Fruit fly (Drosophila melanogaster): ENCODE measurements around the gene Syx1A.

Syx1A gene

DNA sequence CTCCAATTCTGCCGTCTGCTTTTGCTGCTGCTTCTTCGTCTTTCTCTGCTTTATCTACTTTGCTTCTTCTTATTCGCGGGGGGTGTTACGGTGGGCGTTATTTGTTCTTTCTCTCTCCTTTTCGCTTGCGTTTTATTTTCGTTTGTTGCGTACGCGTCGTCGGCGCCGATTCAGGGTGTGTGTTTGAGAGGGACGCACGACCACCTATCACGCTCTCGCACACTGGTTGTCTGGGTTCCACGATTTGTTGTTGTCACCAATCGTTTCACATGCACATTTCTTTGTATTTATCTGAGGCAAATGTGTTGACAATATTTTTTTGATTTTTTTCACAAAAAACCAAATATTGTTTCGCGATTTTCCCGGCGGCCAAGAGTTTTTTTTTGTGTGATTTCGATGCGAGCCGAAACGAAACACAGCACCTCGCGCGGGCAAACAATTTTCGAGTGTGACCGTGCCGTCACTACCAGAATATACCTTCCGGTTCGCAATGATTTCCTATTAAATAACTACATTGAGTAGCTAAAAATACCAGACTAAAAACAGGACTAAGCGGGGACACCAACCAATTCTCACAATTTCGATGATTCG is at the start of gene Syx1A:
Syx1A (minus strand) TSS at position 452 of the 591 bp plus-strand sequence.
- peak; percentile 8 for TF ChIP-seq CG17801 (GFP tag; optimal IDR thresholded peaks at IDR 0.05; ENCODE audit: partially characterized antibody)

DNA sequence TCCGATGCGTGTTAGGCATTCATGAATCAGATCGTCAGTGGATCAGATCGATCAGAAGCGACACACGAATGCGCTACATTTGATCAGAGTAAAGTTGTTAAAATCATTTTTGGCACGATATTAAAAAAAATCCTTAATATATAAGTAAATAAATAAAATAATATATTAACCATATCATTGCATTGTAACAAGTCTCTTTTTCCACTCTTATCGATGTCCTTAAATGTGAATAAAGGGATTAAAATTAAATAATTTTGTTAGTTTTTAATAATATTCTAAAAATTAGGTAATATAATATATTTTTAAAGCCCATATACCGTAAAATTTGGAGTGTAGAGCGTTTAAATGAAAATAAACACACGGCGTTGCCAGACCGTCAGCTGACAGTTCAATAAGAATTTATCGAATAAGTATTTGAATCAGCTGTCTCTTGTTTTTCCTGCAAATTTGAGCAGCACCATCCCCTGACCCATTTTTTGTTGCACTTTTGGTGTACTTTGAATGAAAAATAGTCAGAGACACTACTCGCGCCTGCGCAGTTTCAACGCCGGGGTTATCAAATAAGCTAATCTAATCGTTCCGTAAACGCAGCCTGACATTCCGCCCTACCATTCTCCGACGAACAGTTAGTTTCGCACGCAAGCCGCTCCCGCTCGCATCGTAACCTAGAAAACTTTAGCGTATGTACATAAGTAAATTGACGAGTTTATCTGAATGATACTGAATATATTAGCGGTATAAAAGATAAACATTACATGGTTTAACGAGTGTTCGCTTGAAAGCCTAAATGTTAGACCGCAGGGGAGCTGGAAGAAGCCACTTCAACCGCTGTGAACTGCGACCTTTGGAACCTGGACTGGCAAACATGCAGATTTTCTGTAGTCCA is 46.6 kb upstream of the Syx1A start, which contains the start of the genes p38a and CG6178:
p38a (minus strand) TSS at position 398 of the 886 bp plus-strand sequence.
CG6178 (plus strand) TSS at position 424 of the 886 bp plus-strand sequence.
- TF ChIP-seq CG17801 (GFP tag; optimal IDR thresholded peaks at IDR 0.05; ENCODE audit: partially characterized antibody), result peak; percentile 99

DNA sequence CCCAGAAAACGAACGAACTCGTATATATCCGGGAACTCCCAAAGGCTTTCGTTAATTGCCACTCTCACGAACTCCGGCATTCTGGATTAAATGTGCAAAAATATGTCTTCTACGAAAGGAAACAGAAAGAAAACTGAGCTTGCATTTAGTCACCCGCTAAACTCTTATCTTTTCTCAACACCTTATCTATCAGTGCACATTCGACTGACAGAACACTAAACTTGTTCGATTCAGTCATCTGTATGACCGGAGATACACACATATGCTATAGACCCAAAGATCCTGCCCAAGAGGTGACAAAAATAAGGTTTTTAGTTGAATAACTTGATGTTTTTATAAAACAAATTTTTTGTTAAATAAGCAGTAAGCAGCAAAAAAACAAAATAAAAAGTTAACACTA is 44.5 kb upstream of the Syx1A start, which contains the start of gene p38c:
p38c (minus strand) TSS at position 101 of the 400 bp plus-strand sequence.
- no peak for TF ChIP-seq CG17801 (GFP tag; optimal IDR thresholded peaks at IDR 0.05; ENCODE audit: partially characterized antibody)

DNA sequence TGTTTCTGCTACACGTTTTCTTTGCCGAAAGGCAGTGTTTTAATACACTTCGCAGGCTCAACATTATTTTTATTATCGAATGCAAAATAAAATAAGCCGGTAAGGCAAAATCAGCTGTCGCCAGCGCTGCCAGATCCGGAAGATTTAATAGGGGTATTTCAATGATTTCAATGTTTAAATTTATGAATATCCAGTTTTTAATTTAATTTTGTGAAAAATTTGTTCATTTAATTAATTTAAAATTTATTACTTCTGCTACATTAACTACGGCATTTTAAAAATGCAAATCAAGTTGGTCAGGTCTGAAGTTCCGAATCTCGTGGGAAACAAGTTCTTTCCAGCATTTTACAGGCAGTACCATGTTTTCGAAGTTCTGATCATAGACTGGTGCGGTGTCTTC is 43.3 kb upstream of the Syx1A start, which contains the start of gene Slimp:
Slimp (minus strand) TSS at position 130 of the 400 bp plus-strand sequence.
- peak; percentile 42 for TF ChIP-seq CG17801 (GFP tag; optimal IDR thresholded peaks at IDR 0.05; ENCODE audit: partially characterized antibody)

DNA sequence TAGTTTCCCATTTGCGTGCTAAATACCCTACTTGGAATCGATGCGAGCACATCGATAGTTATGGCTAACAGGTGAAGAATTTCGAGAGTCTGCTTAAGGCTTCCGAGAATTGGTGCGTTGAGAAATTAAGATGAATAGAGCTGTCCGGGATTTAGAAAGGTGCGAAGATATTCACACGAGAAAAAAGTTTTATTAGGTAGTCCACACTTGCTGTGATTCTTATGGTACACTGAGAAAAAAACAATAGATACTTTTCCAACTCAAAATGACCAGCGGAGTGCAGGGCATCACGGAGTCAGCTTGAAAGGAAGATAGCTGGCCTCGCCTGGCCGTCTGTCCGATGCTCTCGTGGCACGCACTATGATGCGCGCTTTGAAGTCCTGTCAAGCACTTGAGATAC is 39.0 kb upstream of the Syx1A start:
- TF ChIP-seq CG17801 (GFP tag; optimal IDR thresholded peaks at IDR 0.05; ENCODE audit: partially characterized antibody), result no peak

DNA sequence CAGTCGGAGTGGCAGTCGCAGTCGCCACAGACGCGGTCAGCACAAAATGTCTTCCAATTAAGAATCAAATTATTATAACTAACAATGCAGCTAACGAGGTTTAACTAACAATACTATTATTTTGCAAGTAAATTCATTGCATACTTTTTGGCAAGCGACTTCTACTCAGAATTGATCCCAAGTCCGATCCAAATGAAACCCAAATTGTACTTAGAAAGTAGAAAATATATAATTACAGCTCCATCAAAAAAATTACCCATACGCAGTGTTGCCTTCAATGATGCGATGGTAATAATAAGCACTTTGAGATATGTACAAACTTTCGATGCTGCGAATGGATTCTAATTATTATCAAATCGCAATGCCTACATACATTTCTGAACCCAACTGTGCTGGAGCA is 38.2 kb upstream of the Syx1A start:
- TF ChIP-seq CG17801 (GFP tag; optimal IDR thresholded peaks at IDR 0.05; ENCODE audit: partially characterized antibody), result no peak

DNA sequence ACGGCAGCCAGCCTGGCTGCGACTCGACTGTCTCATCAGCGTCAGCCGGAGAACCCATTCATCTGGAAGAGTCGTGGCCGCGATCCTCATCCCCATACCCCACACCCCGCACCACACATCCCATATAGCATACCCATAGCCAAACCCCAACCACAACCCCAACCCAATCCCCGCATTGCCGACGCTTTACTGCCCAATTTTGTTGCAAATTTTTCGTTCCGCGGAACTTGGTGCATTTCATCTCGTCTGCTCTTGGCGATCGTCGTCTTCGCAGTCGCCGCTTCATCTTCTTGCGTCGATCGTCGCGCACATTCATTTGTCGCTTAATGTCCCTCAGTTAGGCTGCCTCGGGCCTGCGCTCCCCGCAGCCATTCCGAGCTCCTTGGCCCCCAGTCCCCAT is 37.8 kb upstream of the Syx1A start:
- no peak for TF ChIP-seq CG17801 (GFP tag; optimal IDR thresholded peaks at IDR 0.05; ENCODE audit: partially characterized antibody)

DNA sequence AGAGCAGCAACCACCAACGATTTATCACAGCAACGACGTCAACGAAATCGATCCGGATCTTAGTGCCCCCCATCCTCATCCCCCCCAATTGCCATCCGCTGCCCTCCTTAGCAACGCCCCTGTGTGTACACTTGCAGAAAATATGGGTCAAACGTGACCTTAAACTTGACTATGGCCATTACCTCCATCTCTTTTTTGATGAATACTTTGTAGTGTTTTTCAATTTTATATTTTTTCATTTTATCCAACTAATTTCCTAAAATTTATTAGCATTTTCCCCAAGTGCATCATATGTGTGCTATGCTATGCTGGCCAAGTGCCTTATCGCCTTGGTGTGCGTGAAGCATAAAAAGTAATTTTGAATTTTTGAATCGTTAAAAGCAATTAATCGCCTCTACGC is 37.4 kb upstream of the Syx1A start:
- TF ChIP-seq CG17801 (GFP tag; optimal IDR thresholded peaks at IDR 0.05; ENCODE audit: partially characterized antibody), result no peak

DNA sequence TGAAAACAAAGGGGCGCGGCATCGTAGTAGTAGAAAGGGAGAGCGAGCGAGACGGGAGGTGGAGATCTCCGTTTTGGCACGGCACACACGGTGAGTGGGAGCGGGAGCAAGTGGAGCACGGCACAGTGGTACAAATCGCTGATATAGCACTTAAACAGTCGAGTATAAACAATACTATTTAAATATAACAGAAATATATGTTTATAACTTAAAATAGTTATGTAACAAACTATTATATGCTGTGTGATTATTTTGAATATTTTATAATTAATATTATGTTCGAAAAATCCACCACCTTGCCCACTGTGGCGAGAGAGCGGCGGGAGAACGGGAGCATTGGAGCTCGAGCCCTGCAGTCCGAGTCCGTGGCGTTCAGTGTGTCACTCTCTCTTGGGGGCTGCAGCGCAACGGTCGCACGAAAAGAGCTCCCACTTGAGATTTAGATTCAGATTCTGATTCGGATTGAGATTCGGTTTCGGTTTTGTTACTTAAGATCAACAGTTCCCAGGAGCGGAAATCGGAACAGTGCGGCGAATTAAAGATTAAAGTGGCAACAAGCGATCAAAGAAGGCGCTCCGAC is 35.5 kb upstream of the Syx1A start, which contains the start of gene Kal1:
Kal1 (plus strand) TSS at position 383 of the 580 bp plus-strand sequence.
- peak; percentile 97 for TF ChIP-seq CG17801 (GFP tag; optimal IDR thresholded peaks at IDR 0.05; ENCODE audit: partially characterized antibody)

DNA sequence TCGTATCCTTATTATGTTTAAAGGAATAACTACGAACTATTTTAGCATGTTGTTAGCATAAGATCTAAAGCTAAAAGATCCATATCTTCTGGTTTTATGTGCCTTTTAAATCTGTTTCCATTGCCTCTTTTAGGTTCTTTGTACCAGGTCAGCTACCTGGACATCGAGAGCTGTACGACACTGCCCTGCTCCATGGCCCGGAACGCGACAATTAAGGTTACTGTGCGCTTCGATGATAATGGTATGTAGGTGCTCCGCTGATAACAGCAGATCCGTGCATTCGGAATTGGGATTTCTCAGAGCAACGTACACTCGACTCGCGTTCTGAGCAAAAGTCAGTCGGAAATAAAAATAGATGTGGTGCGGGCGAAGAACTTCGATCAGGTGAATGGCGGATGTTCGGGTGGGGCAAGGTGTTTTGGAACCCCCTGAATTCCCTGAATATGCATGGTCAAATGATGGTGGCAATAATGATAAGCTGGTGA is 34.1 kb upstream of the Syx1A start:
- no peak for TF ChIP-seq CG17801 (GFP tag; optimal IDR thresholded peaks at IDR 0.05; ENCODE audit: partially characterized antibody)

DNA sequence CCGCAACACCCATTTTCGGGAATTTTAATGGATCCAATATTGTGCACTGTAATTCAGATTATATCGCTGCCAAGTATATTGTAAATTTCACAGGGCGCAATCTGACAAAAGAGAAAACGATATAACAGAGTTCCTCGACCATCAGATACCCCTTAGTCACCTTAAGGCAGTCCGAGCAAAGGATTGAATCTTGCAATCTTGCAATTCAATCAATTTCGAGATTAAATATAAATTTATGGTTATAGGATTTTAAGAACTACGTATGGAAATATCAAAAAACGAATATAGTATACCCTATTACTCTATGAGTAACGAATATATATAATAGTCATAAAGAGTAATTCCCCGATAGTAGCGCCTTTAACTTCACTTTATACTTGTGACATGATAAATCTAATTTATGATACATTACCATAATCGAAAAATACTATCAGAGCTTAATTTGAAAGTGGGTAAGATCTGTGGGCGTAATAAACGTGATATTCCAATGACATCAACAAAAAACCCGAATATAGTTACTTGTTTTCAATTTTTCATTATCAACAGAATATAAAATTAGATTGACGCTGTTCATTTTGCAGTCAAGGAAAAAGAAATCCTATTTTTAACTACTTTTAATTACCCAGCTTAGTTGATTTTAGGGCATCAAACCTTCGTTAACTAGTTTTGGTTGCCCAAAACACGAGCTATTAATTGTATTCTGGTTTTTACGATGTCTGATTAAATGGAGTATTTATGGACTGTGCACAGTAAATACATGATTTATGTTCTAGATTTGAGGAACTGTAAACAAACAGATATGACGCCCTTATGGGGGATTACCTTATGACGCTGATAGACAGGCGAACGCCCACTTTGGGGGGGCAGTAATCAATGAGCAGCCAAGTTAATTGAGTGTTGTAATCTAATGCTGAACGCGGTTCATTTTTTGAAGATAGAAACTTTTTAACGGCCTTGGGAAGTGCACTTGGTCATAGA is 33.2 kb upstream of the Syx1A start:
- no peak for TF ChIP-seq CG17801 (GFP tag; optimal IDR thresholded peaks at IDR 0.05; ENCODE audit: partially characterized antibody)

DNA sequence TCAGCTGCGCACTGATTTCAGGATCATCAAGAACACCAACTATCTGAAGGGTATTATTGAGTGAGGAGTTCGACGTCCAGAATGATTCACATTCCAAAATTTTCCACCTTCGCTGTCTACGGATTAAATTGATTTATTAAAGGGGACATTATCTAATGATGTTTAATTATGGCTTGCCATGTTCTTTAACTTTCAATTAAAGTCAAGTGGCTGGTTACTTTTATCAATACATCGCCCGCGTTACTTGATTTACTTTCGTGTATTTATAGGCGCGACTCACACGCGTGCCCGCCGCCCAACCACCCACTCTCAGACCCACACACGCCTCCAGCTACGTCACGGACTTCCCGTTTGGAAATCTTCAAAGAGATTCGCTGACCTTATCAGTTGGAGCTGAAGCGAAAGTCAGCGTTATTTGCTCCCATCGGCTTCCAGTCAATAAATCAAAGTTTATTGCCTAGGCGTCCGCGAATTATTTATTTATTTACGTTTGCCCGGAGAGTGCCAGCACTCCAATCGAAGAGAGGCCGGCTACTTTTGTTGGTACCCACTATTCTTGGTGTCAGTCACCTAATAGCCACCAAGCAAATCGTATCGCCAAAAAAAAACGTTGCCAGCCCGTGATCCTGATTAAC is 31.9 kb upstream of the Syx1A start, which contains the start of gene Npc2f:
Npc2f (plus strand) TSS at position 585 of the 635 bp plus-strand sequence.
- no peak for TF ChIP-seq CG17801 (GFP tag; optimal IDR thresholded peaks at IDR 0.05; ENCODE audit: partially characterized antibody)

DNA sequence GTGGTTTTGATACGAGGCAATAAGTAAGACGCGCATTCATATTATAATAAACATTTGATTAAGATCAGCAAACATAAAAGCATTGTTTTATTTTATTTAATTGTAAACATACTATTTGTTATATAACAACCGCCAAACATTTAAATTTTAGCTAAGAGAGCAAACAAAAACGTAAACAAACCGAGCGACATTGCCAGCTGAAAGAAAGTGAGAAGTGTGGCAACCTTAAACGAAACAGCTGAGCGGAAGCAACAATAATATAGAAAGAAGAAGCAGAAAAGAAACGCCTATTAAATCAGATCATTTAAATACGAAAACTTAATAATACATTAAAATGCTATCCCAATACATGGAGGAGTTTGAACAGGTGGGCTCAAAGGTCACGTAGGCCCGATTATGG is 29.0 kb upstream of the Syx1A start, which contains the start of gene Sec10:
Sec10 (plus strand) TSS at position 252 of the 400 bp plus-strand sequence.
- TF ChIP-seq CG17801 (GFP tag; optimal IDR thresholded peaks at IDR 0.05; ENCODE audit: partially characterized antibody), result peak; percentile 41

All from ovary, adult (tissue).